Fruit fly (Drosophila melanogaster): ENCODE results near the gene Stip1.

Stip1 gene

DNA sequence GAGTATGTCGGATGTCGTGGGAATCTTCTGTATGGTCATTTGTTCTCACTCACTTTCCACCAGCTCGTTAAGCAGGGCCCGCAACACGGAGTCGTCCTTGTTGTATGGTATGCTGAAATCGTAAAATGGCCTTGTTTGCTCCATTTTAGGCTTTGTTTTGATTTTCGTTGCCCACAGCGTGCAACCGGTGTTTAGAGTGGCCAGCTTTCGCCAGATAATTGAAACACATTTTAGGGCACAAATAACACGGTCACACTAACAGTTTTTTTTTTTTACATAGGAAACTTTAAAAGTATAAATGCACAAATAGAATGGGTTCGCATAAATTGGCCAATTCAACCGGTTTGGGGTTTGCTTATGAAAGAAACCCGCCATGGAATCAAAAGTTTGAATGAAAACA is 42.7 kb upstream of the Stip1 start, which contains the start of gene Rpp30:
Gene Rpp30, minus strand, starts transcription at position 200 of the 400 bp plus-strand sequence.
- TF ChIP-seq CG34422 (GFP tag; IDR thresholded peaks at IDR 0.05) (peak; percentile 53; the same call in 1 of the 3 replicates), pum (GFP tag; optimal IDR thresholded peaks at IDR 0.05) (no peak), E2f2 (GFP tag; IDR thresholded peaks at IDR 0.05) (peak; percentile 69), YL-1 (GFP tag; optimal IDR thresholded peaks at IDR 0.05) (peak; percentile 80), cas (GFP tag; IDR thresholded peaks at IDR 0.05) (no peak), CG10267 (tag; optimal IDR thresholded peaks at IDR 0.05) (peak; percentile 23), dm (GFP tag; optimal IDR thresholded peaks at IDR 0.05) (peak; percentile 89), HLH4C (GFP tag; IDR thresholded peaks at IDR 0.05; ENCODE audit: partially characterized antibody) (0 out of 3 replicates have a peak, but pooled peaks have one; percentile 28), Dbx (GFP tag; IDR thresholded peaks at IDR 0.05) (no peak), crc (GFP tag; optimal IDR thresholded peaks at IDR 0.05) (no peak), CG17359 (tag; optimal IDR thresholded peaks at IDR 0.05) (peak; percentile 57), ftz-f1 (GFP tag; optimal IDR thresholded peaks at IDR 0.05) (peak; percentile 74), Scr (GFP tag; IDR thresholded peaks at IDR 0.05; ENCODE audit: partially characterized antibody) (peak; percentile 22; the same call in 1 of the 2 replicates), PHDP (tag; optimal IDR thresholded peaks at IDR 0.05) (no peak), seq (GFP tag; IDR thresholded peaks at IDR 0.05) (no peak), Dek (tag; optimal IDR thresholded peaks at IDR 0.05) (peak; percentile 22), Lhr (GFP tag; optimal IDR thresholded peaks at IDR 0.05) (peak; percentile 61), stwl (tag; optimal IDR thresholded peaks at IDR 0.05) (peak; percentile 87), CG17802 (tag; optimal IDR thresholded peaks at IDR 0.05) (no peak), row (GFP tag; IDR thresholded peaks at IDR 0.05) (peak; percentile 20; the same call in 1 of the 3 replicates), CG15601 (tag; optimal IDR thresholded peaks at IDR 0.05) (peak; percentile 53), CG13287 (GFP tag; IDR thresholded peaks at IDR 0.05; ENCODE audit: partially characterized antibody) (peak; percentile 63), CG3847 (GFP tag; IDR thresholded peaks at IDR 0.05) (peak; percentile 65), Pdp1 (GFP tag; optimal IDR thresholded peaks at IDR 0.05) (peak in 1 of 2 experiments; percentile 9), exex (tag; optimal IDR thresholded peaks at IDR 0.05) (no peak), Myb (GFP tag; optimal IDR thresholded peaks at IDR 0.05) (peak; percentile 69), Sry-δ (GFP tag; optimal IDR thresholded peaks at IDR 0.05) (peak; percentile 32), CG33213 (GFP tag; optimal IDR thresholded peaks at IDR 0.05) (peak; percentile 10), BEAF-32 (GFP tag; optimal IDR thresholded peaks at IDR 0.05) (peak; percentile 31), CG10565 (GFP tag; optimal IDR thresholded peaks at IDR 0.05) (no peak), CG9797 (GFP tag; optimal IDR thresholded peaks at IDR 0.05) (peak; percentile 79), CG14710 (tag; optimal IDR thresholded peaks at IDR 0.05) (peak; percentile 28), CG12659 (GFP tag; optimal IDR thresholded peaks at IDR 0.05) (peak; percentile 56), bbx (GFP tag; IDR thresholded peaks at IDR 0.05; ENCODE audit: partially characterized antibody) (peak; percentile 14; the same call in 1 of the 2 replicates), Ets97D (GFP tag; optimal IDR thresholded peaks at IDR 0.05) (peak; percentile 67), Dll (GFP tag; IDR thresholded peaks at IDR 0.05; ENCODE audit: partially characterized antibody) (peak; percentile 49; the same call in 2 of the 4 replicates), zen2 (GFP tag; IDR thresholded peaks at IDR 0.05; ENCODE audit: partially characterized antibody) (0 out of 3 replicates have a peak, but pooled peaks have one; percentile 3), usp (GFP tag; optimal IDR thresholded peaks at IDR 0.05) (no peak), dmrt11E (tag; optimal IDR thresholded peaks at IDR 0.05) (no peak), hkb (optimal IDR thresholded peaks at IDR 0.05) (peak; percentile 56), hkb (GFP tag; IDR thresholded peaks at IDR 0.05) (no peak), Elba2 (GFP tag; optimal IDR thresholded peaks at IDR 0.05) (no peak), az2 (GFP tag; optimal IDR thresholded peaks at IDR 0.05) (no peak), Bgb (GFP tag; IDR thresholded peaks at IDR 0.05; ENCODE audit: partially characterized antibody) (peak; percentile 34; the same call in 1 of the 2 replicates), CG4617 (GFP tag; optimal IDR thresholded peaks at IDR 0.05; ENCODE audit: borderline replicate concordance) (peak; percentile 40), CG1603 (tag; optimal IDR thresholded peaks at IDR 0.05) (peak; percentile 1), CG2116 (GFP tag; optimal IDR thresholded peaks at IDR 0.05) (peak; percentile 18), Med (GFP tag) (peak; percentile 61), Bteb2 (GFP tag; optimal IDR thresholded peaks at IDR 0.05) (no peak)
